Worm (Caenorhabditis elegans) whole organism, L3 larva: Measurements from ENCODE around the gene epc-1.

ENCODE experiments used
- fkh-10 ChIP-seq: sonication (generic microtip); optimal IDR thresholded peaks from 2 replicates; lab custom pipeline; 2017; ENCODE audit warnings: missing biosample characterization, missing genetic modification reagents, missing genetic modification characterization
- lsy-12 ChIP-seq: sonication (generic microtip); optimal IDR thresholded peaks from 2 replicates; lab custom pipeline; 2016; ENCODE audit warnings: mild to moderate bottlenecking, missing genetic modification characterization, missing compliant biosample characterization
- nhr-23 ChIP-seq: fragments of 150-350 bp; optimal IDR thresholded peaks from 2 replicates; lab custom pipeline; 2014; ENCODE audit warnings: missing biosample characterization, missing genetic modification reagents, missing genetic modification characterization
- skn-1 ChIP-seq: fragments of 150-350 bp; optimal IDR thresholded peaks from 2 replicates; lab custom pipeline; 2014; ENCODE audit warnings: missing biosample characterization, missing genetic modification characterization

ce11 chrIII:12568962-12569361 lies 39.4 kb downstream of the epc-1 start:
- no peak for TF ChIP-seq skn-1 (tag; lab: Kevin White, UChicago)
- TF ChIP-seq nhr-23 (tag; lab: Kevin White, UChicago), result no peak
- no peak for TF ChIP-seq fkh-10 (GFP tag; lab: Kevin White, UChicago)
- TF ChIP-seq lsy-12 (tag; lab: Kevin White, UChicago), result no peak
